Fruit fly (Drosophila melanogaster): ENCODE data around the gene hzg.

Gene hzg

DNA sequence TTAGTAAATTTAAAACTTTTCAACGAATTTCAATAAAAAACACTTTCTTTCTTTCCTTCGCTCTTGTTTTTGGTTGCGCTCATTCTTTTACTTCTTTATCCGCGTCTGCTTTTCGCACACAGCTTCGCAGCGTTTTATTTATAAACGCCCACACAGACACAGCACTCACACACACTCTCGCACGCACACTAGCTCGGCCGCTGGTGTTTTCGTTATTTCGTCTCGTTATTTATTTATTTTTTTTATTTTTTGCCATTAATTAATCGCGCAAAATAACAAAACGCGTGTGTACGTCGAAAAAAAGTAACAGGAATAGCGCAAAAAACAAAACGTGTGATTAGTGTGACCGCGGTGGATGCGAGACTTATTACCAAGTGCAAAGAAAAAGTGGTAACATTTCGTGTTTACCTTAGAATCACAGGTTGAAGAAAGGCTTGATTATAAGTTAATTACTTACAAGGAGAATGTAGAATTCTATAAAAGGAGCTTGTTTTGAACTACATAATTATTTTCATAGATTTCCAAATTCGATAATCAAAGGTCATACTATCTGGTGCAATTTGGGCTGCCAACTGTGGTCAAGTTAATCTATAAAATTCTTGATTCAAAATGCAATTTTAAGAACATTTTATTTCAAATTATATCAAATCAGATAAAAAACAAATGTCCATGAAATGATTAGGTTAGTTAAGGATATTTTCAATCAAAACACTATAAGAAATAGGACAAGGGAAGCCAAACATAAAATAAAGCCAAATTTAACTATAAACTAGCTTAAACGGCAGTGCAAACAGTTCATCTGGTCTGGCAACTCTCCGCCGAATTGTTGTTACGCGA, at the start of gene hzg, which contains the start of gene mRpS31:
Gene hzg (minus strand): TSS at position 336 of the 837 bp plus-strand sequence.
Gene mRpS31 (plus strand): TSS at position 793 of the 837 bp plus-strand sequence.
- no peak for TF ChIP-seq Hr38 (GFP tag; optimal IDR thresholded peaks at IDR 0.05)
- TF ChIP-seq eg (GFP tag; IDR thresholded peaks at IDR 0.05): peak; percentile 83
- TF ChIP-seq CG31627 (GFP tag; optimal IDR thresholded peaks at IDR 0.05): peak; percentile 64
- peak; percentile 44 for TF ChIP-seq CG3919 (GFP tag; optimal IDR thresholded peaks at IDR 0.05)
- peak; percentile 80 for TF ChIP-seq CG1621 (tag; optimal IDR thresholded peaks at IDR 0.05)
- peak; percentile 73 for TF ChIP-seq svp (GFP tag)
- TF ChIP-seq lz (GFP tag; optimal IDR thresholded peaks at IDR 0.05): peak; percentile 54
- peak; percentile 58 for TF ChIP-seq spab (GFP tag; optimal IDR thresholded peaks at IDR 0.05)
- TF ChIP-seq CG10669 (GFP tag; optimal IDR thresholded peaks at IDR 0.05): peak; percentile 53
- TF ChIP-seq CG11902 (GFP tag; optimal IDR thresholded peaks at IDR 0.05): peak; percentile 14
- TF ChIP-seq CG8119 (GFP tag; IDR thresholded peaks at IDR 0.05): peak; percentile 74; the same call in 2 of the 3 replicates
- TF ChIP-seq Eip75B (GFP tag; optimal IDR thresholded peaks at IDR 0.05): peak; percentile 28
- TF ChIP-seq CG6276 (GFP tag; optimal IDR thresholded peaks at IDR 0.05): peak; percentile 89
- TF ChIP-seq CG8632 (GFP tag; optimal IDR thresholded peaks at IDR 0.05): peak; percentile 12
- TF ChIP-seq Blimp-1 (GFP tag; optimal IDR thresholded peaks at IDR 0.05): peak; percentile 28
- TF ChIP-seq CG34406 (GFP tag; optimal IDR thresholded peaks at IDR 0.05): peak; percentile 3
- no peak for TF ChIP-seq Sox15 (GFP tag; optimal IDR thresholded peaks at IDR 0.05)
- peak; percentile 43 for TF ChIP-seq CG3032 (tag; optimal IDR thresholded peaks at IDR 0.05)
- TF ChIP-seq CG8319 (GFP tag; optimal IDR thresholded peaks at IDR 0.05): no peak
- TF ChIP-seq Hr4 (GFP tag; optimal IDR thresholded peaks at IDR 0.05): peak; percentile 57
- peak; percentile 89 for TF ChIP-seq Eip78C (GFP tag)
- peak; percentile 58 for TF ChIP-seq net (GFP tag; optimal IDR thresholded peaks at IDR 0.05)
- TF ChIP-seq CG15336 (GFP tag; IDR thresholded peaks at IDR 0.05): peak; percentile 66
- TF ChIP-seq Gug (GFP tag; IDR thresholded peaks at IDR 0.05): no peak
- peak; percentile 61 for TF ChIP-seq Sox14 (GFP tag; optimal IDR thresholded peaks at IDR 0.05)
- no peak for TF ChIP-seq CG11762 (GFP tag; optimal IDR thresholded peaks at IDR 0.05; ENCODE audit: insufficient read depth)
- peak; percentile 42 for TF ChIP-seq esn (GFP tag; optimal IDR thresholded peaks at IDR 0.05)
- no peak for TF ChIP-seq CG4318 (GFP tag; optimal IDR thresholded peaks at IDR 0.05)
- peak; percentile 75 for TF ChIP-seq CG6808 (GFP tag; optimal IDR thresholded peaks at IDR 0.05)
- peak; percentile 70 for TF ChIP-seq vri (GFP tag; optimal IDR thresholded peaks at IDR 0.05)
- peak; percentile 58 for TF ChIP-seq CG6854 (GFP tag; optimal IDR thresholded peaks at IDR 0.05)
- peak; percentile 36 for TF ChIP-seq achi (GFP tag; optimal IDR thresholded peaks at IDR 0.05)
- peak; percentile 2 for TF ChIP-seq fd59A (GFP tag; optimal IDR thresholded peaks at IDR 0.05)
- peak; percentile 57 for TF ChIP-seq acj6 (GFP tag; optimal IDR thresholded peaks at IDR 0.05)
- TF ChIP-seq salr (GFP tag; optimal IDR thresholded peaks at IDR 0.05): peak; percentile 50 to 68
- peak; percentile 93 for TF ChIP-seq CG16779 (tag; optimal IDR thresholded peaks at IDR 0.05)
- TF ChIP-seq CG6792 (GFP tag; optimal IDR thresholded peaks at IDR 0.05): peak; percentile 17
- TF ChIP-seq Sox102F (GFP tag; optimal IDR thresholded peaks at IDR 0.05): peak; percentile 65
- TF ChIP-seq fkh (GFP tag; optimal IDR thresholded peaks at IDR 0.05): peak; percentile 53
- no peak for TF ChIP-seq fd85E (GFP tag; optimal IDR thresholded peaks at IDR 0.05)
- TF ChIP-seq Lpt (GFP tag; optimal IDR thresholded peaks at IDR 0.05): no peak
- no peak for TF ChIP-seq CG11294 (GFP tag; IDR thresholded peaks at IDR 0.05)
- TF ChIP-seq dsx (GFP tag; optimal IDR thresholded peaks at IDR 0.05; ENCODE audit: poor library complexity, severe bottlenecking): peak; percentile 46
- no peak for TF ChIP-seq CG7368 (GFP tag; optimal IDR thresholded peaks at IDR 0.05)
- peak; percentile 36 for TF ChIP-seq Ets96B (tag; optimal IDR thresholded peaks at IDR 0.05)
- TF ChIP-seq Smox (GFP tag; optimal IDR thresholded peaks at IDR 0.05): peak; percentile 47
- TF ChIP-seq topi (GFP tag; optimal IDR thresholded peaks at IDR 0.05): peak; percentile 50
- TF ChIP-seq CG10631 (GFP tag; optimal IDR thresholded peaks at IDR 0.05): peak; percentile 64
- TF ChIP-seq CG9139 (GFP tag; optimal IDR thresholded peaks at IDR 0.05): peak; percentile 75
- TF ChIP-seq Met (GFP tag; optimal IDR thresholded peaks at IDR 0.05): peak; percentile 48

Measured in whole organism, prepupa.